Fruit fly (Drosophila melanogaster) whole organism: ENCODE measurements around the gene ninaC.

Experiments
- CG8478 ChIP-seq: fragments of >200 bp; optimal IDR thresholded peaks from 2 replicates; lab custom pipeline; 2018; ENCODE audit warnings: inconsistent platforms
- pan ChIP-seq: fragments of >200 bp; optimal IDR thresholded peaks from 2 replicates; lab custom pipeline; 2017
- usp ChIP-seq: fragments of >200 bp; optimal IDR thresholded peaks from 2 replicates; lab custom pipeline; 2017; ENCODE audit warnings: missing biosample characterization, missing genetic modification characterization, mixed read lengths

DNA sequence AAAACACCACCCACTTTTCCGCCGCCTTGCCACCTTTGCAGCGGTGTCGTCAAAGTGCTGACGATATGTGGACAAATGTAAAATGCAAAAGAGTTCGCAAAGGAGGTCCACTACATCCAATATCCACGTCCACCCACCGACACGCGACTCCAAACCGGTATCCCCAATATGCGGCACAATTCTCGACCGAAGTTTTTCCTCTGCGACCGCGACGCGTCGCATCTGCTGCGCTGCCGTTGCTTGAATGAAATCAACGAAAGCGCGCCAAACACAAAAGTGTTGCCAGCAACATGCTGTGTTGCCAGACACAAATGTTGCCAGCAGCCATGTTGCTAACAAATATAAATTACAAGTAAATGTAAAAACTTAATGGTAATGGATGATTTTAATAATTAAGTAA lies 21.0 kb downstream of the ninaC start, which contains the start of gene CG5160:
- no peak for TF ChIP-seq CG8478 (lab: Kevin White, UChicago)
- no peak for TF ChIP-seq pan (lab: Kevin White, UChicago)
- TF ChIP-seq usp (GFP tag; lab: Kevin White, UChicago) = no peak
